Worm (Caenorhabditis elegans) whole organism, L4 larva: Measurements from ENCODE around the gene clec-162.

Experiments
- F49E8.2 ChIP-seq: sonication (generic microtip); optimal IDR thresholded peaks from 2 replicates; lab custom pipeline; 2016; ENCODE audit warnings: missing compliant biosample characterization, mild to moderate bottlenecking, missing genetic modification characterization, borderline replicate concordance
- egl-27 ChIP-seq: sonication (generic microtip); optimal IDR thresholded peaks from 3 replicates; lab custom pipeline; 2017; ENCODE audit warnings: missing biosample characterization, missing genetic modification reagents, missing genetic modification characterization
- lin-13 ChIP-seq: fragments of 150-350 bp; optimal IDR thresholded peaks from 2 replicates; lab custom pipeline; 2014; ENCODE audit warnings: missing biosample characterization, missing genetic modification reagents, missing genetic modification characterization
- mdl-1 ChIP-seq, 2 experiments: fragments of 150-350 bp in 1 of 2; sonication (generic microtip) in 1 of 2; optimal IDR thresholded peaks; 2 replicates each; lab custom pipeline; 2014 to 2017; ENCODE audit warnings: missing biosample characterization in 2 of 2, missing genetic modification characterization in 2 of 2
- nhr-41 ChIP-seq: fragments of 200-800 bp; sonication (Bioruptor generic); IDR thresholded peaks from 2 replicates; pipeline ENCODE4 v1.3.6; 2022; ENCODE audit warnings: missing genetic modification reagents, missing genetic modification characterization, missing compliant biosample characterization
- pha-4 ChIP-seq, 2 experiments: fragments of 150-350 bp in 1 of 2; fragments of 200-800 bp in 1 of 2; sonication (Bioruptor generic) in 1 of 2; IDR thresholded peaks in 1 of 2; optimal IDR thresholded peaks in 1 of 2; 2 replicates each; pipeline versions ENCODE4 v1.3.6 to Lab custom; 2014 to 2022; ENCODE audit warnings: missing genetic modification characterization in 2 of 2, missing genetic modification reagents in 2 of 2, missing biosample characterization in 1 of 2, missing compliant biosample characterization in 1 of 2

DNA sequence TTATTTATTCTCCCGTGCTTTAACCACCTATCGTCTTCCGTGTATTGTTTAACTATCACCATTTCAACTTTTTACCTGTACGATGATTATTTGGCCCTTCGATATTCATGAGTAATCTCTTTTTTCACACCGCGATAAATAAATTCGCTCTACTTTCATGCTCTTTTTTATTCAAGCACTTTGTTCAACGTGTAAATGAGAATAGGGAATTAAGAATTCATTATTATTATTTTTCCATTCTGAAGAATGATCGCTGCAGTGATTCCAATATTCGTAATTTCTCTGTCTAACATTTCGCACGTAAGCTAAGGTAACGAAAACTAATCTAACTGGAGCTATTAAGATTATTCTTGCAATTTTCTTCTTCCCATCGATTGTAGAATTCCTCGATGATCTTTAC lies 23.7 kb upstream of the clec-162 start, which contains the start of gene T05G5.4:
- TF ChIP-seq egl-27 (tag; lab: Kevin White, UChicago) (no peak), nhr-41 (GFP tag; lab: Robert Waterston, UW) (no peak), lin-13 (GFP tag; lab: Kevin White, UChicago) (no peak), mdl-1 (tag; optimal IDR thresholded peaks at IDR 0.05; lab: Kevin White, UChicago) (no peak), F49E8.2 (no peak), pha-4 (GFP tag; IDR thresholded peaks at IDR 0.05; lab: Robert Waterston, UW) (no peak), pha-4 (tag; optimal IDR thresholded peaks at IDR 0.05; lab: Kevin White, UChicago) (no peak)
